Fruit fly (Drosophila melanogaster): ENCODE measurements around the gene Tsp3A.
A peak's percentile ranks its signal among the peaks of the same experiment; 100 is the strongest.

The Tsp3A gene

DNA sequence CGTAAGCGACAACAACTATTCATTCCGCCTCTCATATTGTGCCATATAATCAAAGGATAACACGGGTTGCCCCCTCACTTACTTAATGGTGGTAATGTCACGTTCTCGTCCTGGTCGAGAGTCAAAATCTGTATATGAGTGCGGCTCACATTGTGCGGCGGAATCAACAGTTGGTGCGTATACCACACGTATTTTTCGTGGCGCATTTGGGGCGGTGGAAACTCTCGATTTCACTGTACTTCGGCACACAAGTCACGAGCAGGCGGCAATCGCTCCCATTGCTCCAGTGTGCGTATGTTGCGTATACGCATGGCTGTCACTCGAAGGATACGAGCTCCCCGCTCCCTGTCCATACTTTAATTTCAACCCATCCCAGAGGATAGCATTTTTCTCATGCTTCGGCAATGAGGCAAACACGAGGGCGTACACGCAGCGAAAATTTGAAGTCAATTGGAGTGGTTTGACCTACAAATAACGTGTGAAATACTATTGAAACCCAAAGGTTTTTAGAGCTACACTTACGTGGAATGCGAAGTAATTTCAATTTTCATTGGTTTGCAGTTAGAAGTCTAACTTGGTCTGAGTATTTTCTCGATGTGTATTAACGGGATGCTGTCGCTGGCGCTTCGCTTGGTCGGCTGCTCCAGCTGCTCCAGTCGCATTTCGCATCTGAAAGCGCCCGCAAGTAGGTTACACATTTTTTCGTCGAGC, 37.6 kb downstream of the Tsp3A start (continued):
- TF ChIP-seq CG8119 (GFP tag; IDR thresholded peaks at IDR 0.05) = peak; percentile 34; the same call in 1 of the 3 replicates
- TF ChIP-seq spab (GFP tag; optimal IDR thresholded peaks at IDR 0.05) = no peak
- TF ChIP-seq Met (GFP tag; optimal IDR thresholded peaks at IDR 0.05) = peak; percentile 28
- TF ChIP-seq CG6808 (GFP tag; optimal IDR thresholded peaks at IDR 0.05) = no peak
- TF ChIP-seq CG16779 (tag; optimal IDR thresholded peaks at IDR 0.05) = no peak
- no peak for TF ChIP-seq Ets96B (tag; optimal IDR thresholded peaks at IDR 0.05)
- no peak for TF ChIP-seq CG6792 (GFP tag; optimal IDR thresholded peaks at IDR 0.05)
- TF ChIP-seq CG4318 (GFP tag; optimal IDR thresholded peaks at IDR 0.05) = peak; percentile 15
- TF ChIP-seq CG10631 (GFP tag; optimal IDR thresholded peaks at IDR 0.05) = no peak

DNA sequence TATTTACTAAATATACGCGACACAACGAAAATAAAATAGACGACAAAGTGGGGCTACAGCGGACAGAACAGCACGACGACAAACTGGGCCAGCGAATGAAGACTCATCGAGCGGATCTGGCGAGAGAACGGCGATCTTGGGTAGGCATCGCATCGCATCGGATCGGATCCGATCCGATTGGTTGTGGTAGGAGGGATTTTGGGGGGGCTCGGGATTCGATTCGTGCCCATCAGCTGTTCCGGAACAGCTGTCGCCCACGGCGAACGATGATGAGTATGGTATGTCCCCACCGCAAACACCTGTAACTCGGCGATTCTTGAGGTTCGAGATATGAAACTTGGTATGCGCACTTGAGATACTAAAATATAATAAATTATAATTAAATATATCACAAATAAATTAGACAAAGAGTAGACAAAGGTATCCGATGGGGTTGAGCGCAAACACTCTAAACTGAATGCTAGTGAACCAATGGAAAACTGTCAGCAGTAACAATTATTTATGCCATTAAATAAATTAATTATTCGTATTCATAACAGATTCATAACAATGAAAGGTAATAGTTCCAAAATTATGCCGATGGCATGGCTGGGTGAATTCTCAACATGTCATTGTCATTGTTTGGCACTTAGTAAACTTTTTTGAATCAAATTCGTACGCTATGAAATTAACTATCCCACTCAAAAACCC, 39.1 kb downstream of the Tsp3A start, which contains the start of the genes Vha36-3 and AANATL7:
Vha36-3 (minus strand) TSS at position 242 of the 690 bp plus-strand sequence.
AANATL7 (plus strand) TSS at position 640 of the 690 bp plus-strand sequence.
- TF ChIP-seq net (GFP tag; optimal IDR thresholded peaks at IDR 0.05) (no peak), CG10669 (GFP tag; optimal IDR thresholded peaks at IDR 0.05) (no peak), CG6792 (GFP tag; optimal IDR thresholded peaks at IDR 0.05) (no peak), salr (GFP tag; optimal IDR thresholded peaks at IDR 0.05) (no peak), Hr39 (GFP tag; optimal IDR thresholded peaks at IDR 0.05) (no peak), Hr4 (GFP tag; optimal IDR thresholded peaks at IDR 0.05) (no peak), CG6854 (GFP tag; optimal IDR thresholded peaks at IDR 0.05) (no peak), CG11902 (GFP tag; optimal IDR thresholded peaks at IDR 0.05) (no peak), CG15336 (GFP tag; IDR thresholded peaks at IDR 0.05) (no peak), pdm3 (GFP tag; optimal IDR thresholded peaks at IDR 0.05) (no peak)
